Fruit fly (Drosophila melanogaster): Measurements from ENCODE around the gene Pkc98E.

Gene Pkc98E

DNA sequence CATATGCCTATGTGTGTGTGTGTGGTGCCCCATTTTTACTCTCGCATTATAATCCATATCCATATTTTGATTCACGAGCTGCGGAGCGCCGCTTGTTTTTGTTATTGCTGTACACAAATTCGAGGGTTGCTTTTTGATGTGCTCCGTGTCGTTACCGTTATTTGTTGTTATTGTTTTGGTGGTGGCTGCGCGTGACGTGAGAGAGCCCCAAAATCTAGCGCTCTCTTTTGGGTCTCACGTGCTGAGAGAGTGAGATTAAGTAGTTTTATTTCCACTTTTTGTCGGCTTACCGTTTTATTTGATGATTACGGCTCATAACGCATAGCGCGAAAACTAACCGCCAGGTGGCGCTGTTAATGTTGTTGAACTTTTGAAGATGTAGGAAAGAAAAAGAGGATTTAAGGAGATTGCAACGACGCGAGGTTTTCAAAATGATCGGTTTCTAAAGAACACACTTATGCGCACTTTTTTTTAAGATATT, 48.4 kb downstream of the Pkc98E start (continued):
- peak; percentile 19 for TF ChIP-seq mirr (GFP tag; optimal IDR thresholded peaks at IDR 0.05)
- TF ChIP-seq Pdp1 (GFP tag; optimal IDR thresholded peaks at IDR 0.05): peak in 1 of 2 experiments; percentile 5
- peak; percentile 76 for TF ChIP-seq CG10979 (tag; optimal IDR thresholded peaks at IDR 0.05)
- TF ChIP-seq CG42726 (GFP tag; IDR thresholded peaks at IDR 0.05; ENCODE audit: partially characterized antibody): no peak
- peak; percentile 54 for TF ChIP-seq Ets65A (GFP tag)
- peak; percentile 4 for TF ChIP-seq CG17568 (GFP tag; optimal IDR thresholded peaks at IDR 0.05)
- TF ChIP-seq kni (GFP tag; optimal IDR thresholded peaks at IDR 0.05): peak; percentile 88
- TF ChIP-seq CG12219 (GFP tag; optimal IDR thresholded peaks at IDR 0.05): peak; percentile 28
- no peak for TF ChIP-seq exex (tag; optimal IDR thresholded peaks at IDR 0.05)
- TF ChIP-seq MESR4 (GFP tag; optimal IDR thresholded peaks at IDR 0.05): no peak
- TF ChIP-seq CG1529 (GFP tag; optimal IDR thresholded peaks at IDR 0.05): peak; percentile 33
- no peak for TF ChIP-seq CG13296 (GFP tag; optimal IDR thresholded peaks at IDR 0.05)
- peak; percentile 2 for TF ChIP-seq caup (GFP tag; optimal IDR thresholded peaks at IDR 0.05; ENCODE audit: severe bottlenecking)
- TF ChIP-seq CG4360 (GFP tag; IDR thresholded peaks at IDR 0.05): peak; percentile 85
- TF ChIP-seq sens (GFP tag): peak; percentile 3
- TF ChIP-seq trem (tag; optimal IDR thresholded peaks at IDR 0.05): peak; percentile 36
- peak; percentile 91 for TF ChIP-seq CTCF (GFP tag; optimal IDR thresholded peaks at IDR 0.05)
- 0 out of 3 replicates have a peak, but pooled peaks have one; percentile 34 for TF ChIP-seq ci (GFP tag; IDR thresholded peaks at IDR 0.05)
- peak; percentile 29 for TF ChIP-seq CG6254 (GFP tag; optimal IDR thresholded peaks at IDR 0.05)
- peak; percentile 48 for TF ChIP-seq CG10431 (GFP tag; optimal IDR thresholded peaks at IDR 0.05)
- TF ChIP-seq CG10321 (GFP tag; IDR thresholded peaks at IDR 0.05): no peak
- TF ChIP-seq CG7987 (GFP tag; optimal IDR thresholded peaks at IDR 0.05): peak; percentile 52
- TF ChIP-seq salm (tag; optimal IDR thresholded peaks at IDR 0.05): no peak
- TF ChIP-seq ara (GFP tag; IDR thresholded peaks at IDR 0.05): no peak
- 0 out of 3 replicates have a peak, but pooled peaks have one; percentile 32 for TF ChIP-seq CG11456 (GFP tag; IDR thresholded peaks at IDR 0.05)
- peak; percentile 1 for TF ChIP-seq Myb (GFP tag; optimal IDR thresholded peaks at IDR 0.05)
- no peak for TF ChIP-seq CG2712 (tag; optimal IDR thresholded peaks at IDR 0.05)

DNA sequence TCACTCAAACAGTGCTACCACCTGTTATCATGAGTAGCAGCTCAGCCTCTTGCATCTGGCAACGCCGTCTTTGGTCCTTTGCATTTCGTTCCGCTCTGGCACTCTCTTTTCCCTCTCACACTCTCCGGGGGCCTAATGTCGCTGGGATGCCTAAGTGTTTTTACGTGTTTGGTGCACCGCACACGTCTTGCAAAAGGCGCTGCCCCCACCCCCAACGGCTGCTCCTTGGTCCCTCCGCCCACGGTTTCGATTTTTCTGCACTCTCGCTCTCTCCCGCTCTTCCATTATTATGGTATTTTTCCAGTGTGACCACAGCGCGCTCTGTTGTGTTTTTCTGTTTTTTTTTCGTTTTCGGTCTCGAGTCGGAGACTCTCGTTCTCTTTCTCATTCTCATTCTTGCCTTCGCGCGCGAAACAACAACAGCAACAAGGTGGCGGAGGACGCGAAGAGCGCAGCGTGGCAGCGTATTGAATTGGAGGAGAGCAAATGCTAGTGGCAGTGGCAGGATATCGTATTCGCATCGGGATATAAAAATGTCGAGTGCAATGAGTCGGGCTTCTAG, 49.1 kb downstream of the Pkc98E start:
- TF ChIP-seq lbe (GFP tag; optimal IDR thresholded peaks at IDR 0.05) (peak; percentile 37), Poxn (GFP tag; IDR thresholded peaks at IDR 0.05) (no peak), chinmo (GFP tag; IDR thresholded peaks at IDR 0.05; ENCODE audit: partially characterized antibody) (0 out of 4 replicates have a peak, but pooled peaks have one; percentile 78), sens (GFP tag) (peak; percentile 69), Sox102F (GFP tag; optimal IDR thresholded peaks at IDR 0.05) (no peak), stwl (tag; optimal IDR thresholded peaks at IDR 0.05) (peak; percentile 78), CHES-1-like (GFP tag; optimal IDR thresholded peaks at IDR 0.05) (peak; percentile 25), HLH54F (GFP tag; optimal IDR thresholded peaks at IDR 0.05) (no peak), CG13287 (GFP tag; IDR thresholded peaks at IDR 0.05; ENCODE audit: partially characterized antibody) (peak; percentile 29), CG4360 (GFP tag; IDR thresholded peaks at IDR 0.05) (peak; percentile 70), sqz (GFP tag; optimal IDR thresholded peaks at IDR 0.05) (peak; percentile 79), pros (GFP tag; optimal IDR thresholded peaks at IDR 0.05) (peak; percentile 63), Dad (GFP tag; optimal IDR thresholded peaks at IDR 0.05) (no peak), crol (GFP tag; IDR thresholded peaks at IDR 0.05) (peak; percentile 55), CG31365 (tag; optimal IDR thresholded peaks at IDR 0.05) (no peak), CoRest (tag; optimal IDR thresholded peaks at IDR 0.05) (no peak), fd96Cb (tag; optimal IDR thresholded peaks at IDR 0.05) (no peak), Dref (GFP tag; IDR thresholded peaks at IDR 0.05) (no peak), Scr (GFP tag; IDR thresholded peaks at IDR 0.05; ENCODE audit: partially characterized antibody) (peak; percentile 24; the same call in 1 of the 2 replicates), Bgb (GFP tag; IDR thresholded peaks at IDR 0.05; ENCODE audit: partially characterized antibody) (0 out of 2 replicates have a peak, but pooled peaks have one; percentile 21), HLHmδ (GFP tag; optimal IDR thresholded peaks at IDR 0.05) (peak; percentile 84), CG6791 (GFP tag; IDR thresholded peaks at IDR 0.05; ENCODE audit: partially characterized antibody) (peak; percentile 47; the same call in 1 of the 3 replicates), gsb-n (tag; optimal IDR thresholded peaks at IDR 0.05) (peak; percentile 21), hbn (GFP tag; IDR thresholded peaks at IDR 0.05; ENCODE audit: partially characterized antibody) (no peak)
